Fruit fly (Drosophila melanogaster) whole organism, embryonic: ENCODE measurements around the gene CG32260.

Experiments
- CG10959 ChIP-seq: fragments of 200-800 bp; sonication (Bioruptor generic); IDR thresholded peaks from 2 replicates; pipeline ENCODE4 v1.3.6; 2022; ENCODE audit warnings: missing biosample characterization, missing genetic modification characterization
- CG11085 ChIP-seq: fragments of 200-800 bp; sonication (Bioruptor generic); IDR thresholded peaks from 2 replicates; pipeline ENCODE4 v1.3.6; 2022; ENCODE audit warnings: missing biosample characterization, missing genetic modification characterization
- CG12236 ChIP-seq: fragments of 200-800 bp; sonication (Bioruptor generic); optimal IDR thresholded peaks from 2 replicates; lab custom pipeline; 2016; ENCODE audit warnings: missing biosample characterization, missing genetic modification characterization
- CG12299 ChIP-seq: fragments of 200-800 bp; sonication (Bioruptor generic); optimal IDR thresholded peaks from 2 replicates; lab custom pipeline; 2018; ENCODE audit warnings: missing biosample characterization, mild to moderate bottlenecking, missing genetic modification characterization
- CG13123 ChIP-seq: fragments of 200-800 bp; sonication (Bioruptor generic); optimal IDR thresholded peaks from 2 replicates; lab custom pipeline; 2016; ENCODE audit warnings: missing biosample characterization, missing genetic modification characterization
- CG15073 ChIP-seq: fragments of 200-800 bp; sonication (Bioruptor generic); optimal IDR thresholded peaks from 2 replicates; lab custom pipeline; 2016; ENCODE audit warnings: missing biosample characterization, missing genetic modification characterization
- CG15514 ChIP-seq: fragments of 200-800 bp; sonication (Bioruptor generic); optimal IDR thresholded peaks from 3 replicates; lab custom pipeline; 2017; ENCODE audit warnings: missing biosample characterization, missing genetic modification characterization, mild to moderate bottlenecking, moderate library complexity, missing genetic modification reagents
- CG15601 ChIP-seq: fragments of 200-800 bp; sonication (Bioruptor generic); optimal IDR thresholded peaks from 3 replicates; lab custom pipeline; 2019; ENCODE audit warnings: missing biosample characterization, mild to moderate bottlenecking, missing genetic modification characterization, moderate library complexity
- CG30020 ChIP-seq: fragments of 200-800 bp; optimal IDR thresholded peaks from 2 replicates; lab custom pipeline; 2019; ENCODE audit warnings: missing biosample characterization, mild to moderate bottlenecking, missing genetic modification characterization, moderate library complexity
- CG33213 ChIP-seq: fragments of 200-800 bp; sonication (Bioruptor generic); optimal IDR thresholded peaks from 3 replicates; lab custom pipeline; 2016; ENCODE audit warnings: missing biosample characterization, missing genetic modification characterization
- CG34224 ChIP-seq: fragments of 200-800 bp; sonication (Bioruptor generic); IDR thresholded peaks from 3 replicates; pipeline ENCODE4 v1.3.6; 2022; ENCODE audit warnings: missing biosample characterization, missing genetic modification characterization; ENCODE audit not compliant: partially characterized antibody
- CG4617 ChIP-seq: fragments of 200-800 bp; sonication (Bioruptor generic); optimal IDR thresholded peaks from 3 replicates; lab custom pipeline; 2016; ENCODE audit warnings: missing biosample characterization, missing genetic modification characterization, borderline replicate concordance
- CG6689 ChIP-seq: fragments of 200-800 bp; sonication (Bioruptor generic); IDR thresholded peaks from 2 replicates; pipeline ENCODE4 v1.3.6; 2022; ENCODE audit warnings: missing biosample characterization, missing genetic modification characterization
- CG6791 ChIP-seq: fragments of 200-800 bp; sonication (Bioruptor generic); IDR thresholded peaks from 3 replicates; pipeline ENCODE4 v1.3.6; 2022; ENCODE audit warnings: missing biosample characterization, missing genetic modification characterization; ENCODE audit not compliant: partially characterized antibody
- CG8089 ChIP-seq: fragments of 200-800 bp; sonication (Bioruptor generic); optimal IDR thresholded peaks from 3 replicates; lab custom pipeline; 2016; ENCODE audit warnings: missing biosample characterization, missing genetic modification characterization
- CG8388 ChIP-seq: fragments of 200-800 bp; sonication (Bioruptor generic); optimal IDR thresholded peaks from 2 replicates; lab custom pipeline; 2019; ENCODE audit warnings: missing biosample characterization, mild to moderate bottlenecking, missing genetic modification characterization, moderate library complexity
- CG8478 ChIP-seq: fragments of >200 bp; optimal IDR thresholded peaks from 2 replicates; lab custom pipeline; 2018
- CG9932 ChIP-seq: fragments of 200-800 bp; sonication (Bioruptor generic); IDR thresholded peaks from 2 replicates; pipeline ENCODE4 v1.3.6; 2022; ENCODE audit warnings: missing biosample characterization, missing genetic modification characterization
- CTCF ChIP-seq: fragments of 200-800 bp; sonication (Bioruptor generic); optimal IDR thresholded peaks from 2 replicates; lab custom pipeline; 2017; ENCODE audit warnings: missing biosample characterization, mild to moderate bottlenecking, missing genetic modification characterization, moderate library complexity
- Doc3 ChIP-seq: fragments of 200-800 bp; sonication (Bioruptor generic); IDR thresholded peaks from 3 replicates; pipeline ENCODE4 v1.3.6; 2022; ENCODE audit warnings: missing biosample characterization, missing genetic modification characterization; ENCODE audit not compliant: partially characterized antibody
- Eip74EF ChIP-seq, 2 experiments: fragments of 200-800 bp in 1 of 2; fragments of >200 bp in 1 of 2; sonication (Bioruptor generic) in 1 of 2; optimal IDR thresholded peaks; 2 replicates each; lab custom pipeline; 2017 to 2019; ENCODE audit warnings: missing biosample characterization in 2 of 2, missing genetic modification characterization in 2 of 2, mild to moderate bottlenecking in 1 of 2, moderate library complexity in 1 of 2
- Fer3 ChIP-seq: fragments of 200-800 bp; sonication (Bioruptor generic); optimal IDR thresholded peaks from 2 replicates; lab custom pipeline; 2018; ENCODE audit warnings: missing biosample characterization, mild to moderate bottlenecking, missing genetic modification characterization, moderate library complexity
- GATAe ChIP-seq: fragments of 200-800 bp; sonication (Bioruptor generic); conservative IDR thresholded peaks from 2 replicates; pipeline ENCODE4 v1.3.6; 2022; ENCODE audit warnings: missing biosample characterization, missing genetic modification characterization
- Lpt ChIP-seq: fragments of >200 bp; optimal IDR thresholded peaks from 2 replicates; lab custom pipeline; 2018; ENCODE audit warnings: missing biosample characterization, missing genetic modification characterization
- NC2α ChIP-seq: fragments of 200-800 bp; sonication (Bioruptor generic); optimal IDR thresholded peaks from 2 replicates; lab custom pipeline; 2016; ENCODE audit warnings: missing biosample characterization, missing genetic modification characterization
- Ssrp ChIP-seq: fragments of 200-800 bp; sonication (Bioruptor generic); optimal IDR thresholded peaks from 2 replicates; lab custom pipeline; 2018; ENCODE audit warnings: missing biosample characterization, mild to moderate bottlenecking, missing genetic modification characterization, moderate library complexity
- Trl ChIP-seq, 3 experiments: fragments of >200 bp in 2 of 3; fragments of 200-800 bp in 1 of 3; sonication (Bioruptor generic) in 1 of 3; optimal IDR thresholded peaks; 2 replicates in 1 of 3; 3 replicates in 2 of 3; lab custom pipeline; 2016 to 2017; ENCODE audit warnings: missing biosample characterization in 1 of 3, missing genetic modification characterization in 1 of 3
- Usf ChIP-seq: fragments of 200-800 bp; sonication (Bioruptor generic); optimal IDR thresholded peaks from 2 replicates; lab custom pipeline; 2017; ENCODE audit warnings: missing genotype, missing biosample characterization, missing genetic modification characterization
- Xrp1 ChIP-seq: fragments of 200-800 bp; sonication (Bioruptor generic); IDR thresholded peaks from 2 replicates; pipeline ENCODE4 v1.3.6; 2022; ENCODE audit warnings: missing biosample characterization, missing genetic modification characterization
- abd-A ChIP-seq: fragments of 200-800 bp; sonication (Bioruptor generic); optimal IDR thresholded peaks from 3 replicates; lab custom pipeline; 2019; ENCODE audit warnings: missing biosample characterization, mild to moderate bottlenecking, missing genetic modification characterization, moderate library complexity
- ap ChIP-seq: fragments of 200-800 bp; sonication (Bioruptor generic); IDR thresholded peaks from 2 replicates; pipeline ENCODE4 v1.3.6; 2022; ENCODE audit warnings: missing biosample characterization, missing genetic modification characterization
- ara ChIP-seq: fragments of 200-800 bp; sonication (Bioruptor generic); IDR thresholded peaks from 2 replicates; pipeline ENCODE4 v1.3.6; 2022; ENCODE audit warnings: missing biosample characterization, missing genetic modification characterization
- bowl ChIP-seq: fragments of 200-800 bp; sonication (Bioruptor generic); IDR thresholded peaks from 2 replicates; pipeline ENCODE4 v1.3.6; 2022; ENCODE audit warnings: missing biosample characterization, missing genetic modification characterization
- dimm ChIP-seq: fragments of 200-800 bp; sonication (Bioruptor generic); IDR thresholded peaks from 2 replicates; pipeline ENCODE4 v1.3.6; 2022; ENCODE audit warnings: missing biosample characterization, missing genetic modification characterization
- dm ChIP-seq: fragments of 200-800 bp; sonication (Bioruptor generic); optimal IDR thresholded peaks from 3 replicates; lab custom pipeline; 2016; ENCODE audit warnings: missing biosample characterization, missing genetic modification characterization
- dmrt11E ChIP-seq: fragments of 200-800 bp; sonication (Bioruptor generic); optimal IDR thresholded peaks from 3 replicates; lab custom pipeline; 2018; ENCODE audit warnings: missing biosample characterization, mild to moderate bottlenecking, missing genetic modification characterization, moderate library complexity
- dpn ChIP-seq, 2 experiments: fragments of 200-800 bp; sonication (Bioruptor generic); optimal IDR thresholded peaks; 3 replicates each; lab custom pipeline; 2016; ENCODE audit warnings: missing biosample characterization in 2 of 2, missing genetic modification characterization in 2 of 2
- ems ChIP-seq: fragments of 200-800 bp; sonication (Bioruptor generic); optimal IDR thresholded peaks from 3 replicates; lab custom pipeline; 2016; ENCODE audit warnings: missing biosample characterization, missing genetic modification characterization
- ewg ChIP-seq: fragments of 200-800 bp; sonication (Bioruptor generic); optimal IDR thresholded peaks from 3 replicates; lab custom pipeline; 2017; ENCODE audit warnings: mild to moderate bottlenecking, missing biosample characterization, missing genetic modification reagents, missing genetic modification characterization
- fd64A ChIP-seq: fragments of 200-800 bp; sonication (Bioruptor generic); optimal IDR thresholded peaks from 3 replicates; lab custom pipeline; 2018; ENCODE audit warnings: missing biosample characterization, mild to moderate bottlenecking, missing genetic modification characterization
- gce ChIP-seq: fragments of 200-800 bp; sonication (Bioruptor generic); IDR thresholded peaks from 3 replicates; pipeline ENCODE4 v1.3.6; 2022; ENCODE audit warnings: missing biosample characterization, missing genetic modification characterization
- gro ChIP-seq: fragments of 200-800 bp; sonication (Bioruptor generic); optimal IDR thresholded peaks from 2 replicates; lab custom pipeline; 2016; ENCODE audit warnings: missing biosample characterization, missing genetic modification characterization
- hb ChIP-seq: fragments of 200-800 bp; sonication (Bioruptor generic); IDR thresholded peaks from 3 replicates; pipeline ENCODE4 v1.3.6; 2022; ENCODE audit warnings: missing biosample characterization, missing genetic modification characterization; ENCODE audit not compliant: partially characterized antibody
- hbn ChIP-seq: fragments of 200-800 bp; sonication (Bioruptor generic); IDR thresholded peaks from 2 replicates; pipeline ENCODE4 v1.3.6; 2022; ENCODE audit warnings: missing biosample characterization, missing genetic modification characterization; ENCODE audit not compliant: partially characterized antibody
- luna ChIP-seq: fragments of 200-800 bp; sonication (Bioruptor generic); optimal IDR thresholded peaks from 2 replicates; lab custom pipeline; 2016; ENCODE audit warnings: missing biosample characterization, missing genetic modification characterization
- nerfin-2 ChIP-seq: fragments of 200-800 bp; sonication (Bioruptor generic); IDR thresholded peaks from 2 replicates; pipeline ENCODE4 v1.3.6; 2022; ENCODE audit warnings: missing biosample characterization, missing genetic modification characterization; ENCODE audit not compliant: partially characterized antibody
- tna ChIP-seq: fragments of 200-800 bp; sonication (Bioruptor generic); IDR thresholded peaks from 2 replicates; pipeline ENCODE4 v1.3.6; 2022; ENCODE audit warnings: missing biosample characterization, missing genetic modification characterization; ENCODE audit not compliant: partially characterized antibody
- usp ChIP-seq: fragments of >200 bp; optimal IDR thresholded peaks from 2 replicates; lab custom pipeline; 2017; ENCODE audit warnings: missing biosample characterization, missing genetic modification characterization
- vnd ChIP-seq: fragments of 200-800 bp; sonication (Bioruptor generic); IDR thresholded peaks from 3 replicates; pipeline ENCODE4 v1.3.6; 2022; ENCODE audit warnings: missing biosample characterization, missing genetic modification characterization; ENCODE audit not compliant: partially characterized antibody
- yki ChIP-seq: fragments of >200 bp; optimal IDR thresholded peaks from 3 replicates; lab custom pipeline; 2018

Gene CG32260

DNA sequence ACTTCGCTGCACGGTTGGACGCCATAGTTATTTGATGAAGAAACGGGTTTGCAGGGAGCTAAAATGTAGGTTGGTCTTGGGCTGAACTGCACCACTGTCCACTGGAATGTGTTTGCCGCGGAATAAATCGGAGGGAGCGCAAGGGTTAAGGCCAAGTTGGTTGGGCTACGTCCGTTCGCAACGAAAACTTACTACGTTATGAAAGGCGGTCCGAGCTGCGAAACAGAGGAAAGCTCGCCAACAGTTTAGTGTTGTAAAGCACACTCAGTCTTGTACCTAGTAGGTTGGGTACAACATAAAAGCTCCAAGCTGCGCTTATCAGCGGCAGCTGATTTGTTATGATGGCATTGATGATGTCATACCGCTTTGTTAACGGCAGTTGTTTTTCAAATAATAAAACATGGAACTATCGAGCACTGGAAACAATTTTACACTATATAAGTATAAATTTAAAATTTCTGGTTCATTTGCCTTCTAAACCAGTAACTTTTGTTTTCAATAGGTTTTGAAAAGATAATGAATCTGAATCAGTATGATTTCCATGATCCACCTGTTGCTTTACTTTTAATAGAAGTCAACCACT, 19.9 kb upstream of the CG32260 start, which contains the start of gene Chd64 (continued):
- TF ChIP-seq CG33213 (GFP tag; lab: Kevin White, UChicago), result no peak
- no peak for TF ChIP-seq NC2α (GFP tag; lab: Kevin White, UChicago)
- TF ChIP-seq Ssrp (tag; lab: Kevin White, UChicago), result no peak
- TF ChIP-seq bowl (GFP tag; lab: Robert Waterston, UW), result no peak
- peak; percentile 40 for TF ChIP-seq Fer3
- TF ChIP-seq abd-A (tag; lab: Kevin White, UChicago), result no peak
- no peak for TF ChIP-seq dimm
- peak; percentile 9; the same call in 1 of the 2 replicates for TF ChIP-seq CG11085 (GFP tag; lab: Robert Waterston, UW)
- no peak for TF ChIP-seq Trl (optimal IDR thresholded peaks at IDR 0.05; lab: Kevin White, UChicago)
- TF ChIP-seq Trl (GFP tag; optimal IDR thresholded peaks at IDR 0.05; lab: Kevin White, UChicago), result peak; percentile 36
- TF ChIP-seq CG8089 (GFP tag; lab: Kevin White, UChicago), result no peak
- peak; percentile 33; the same call in 1 of the 2 replicates for TF ChIP-seq CG10959
- no peak for TF ChIP-seq nerfin-2 (GFP tag; lab: Robert Waterston, UW)
- TF ChIP-seq CG15514 (GFP tag; lab: Kevin White, UChicago), result peak; percentile 74
- TF ChIP-seq CG6791, result 0 out of 3 replicates have a peak, but pooled peaks have one; percentile 19
- no peak for TF ChIP-seq yki (lab: Kevin White, UChicago)
- no peak for TF ChIP-seq CG8478 (lab: Kevin White, UChicago)
- no peak for TF ChIP-seq CG12236 (GFP tag; lab: Kevin White, UChicago)
- TF ChIP-seq dpn (GFP tag; optimal IDR thresholded peaks at IDR 0.05; lab: Kevin White, UChicago), result peak; percentile 25 to 57
- TF ChIP-seq CG34224 (GFP tag; lab: Robert Waterston, UW), result peak; percentile 55; the same call in 2 of the 3 replicates
- TF ChIP-seq CG9932, result peak; percentile 50
- TF ChIP-seq Doc3 (GFP tag; lab: Robert Waterston, UW), result no peak
- no peak for TF ChIP-seq dm
- no peak for TF ChIP-seq luna (GFP tag; lab: Kevin White, UChicago)
- no peak for TF ChIP-seq CG6689
- TF ChIP-seq vnd (GFP tag; lab: Robert Waterston, UW), result no peak
- TF ChIP-seq Xrp1 (GFP tag; lab: Robert Waterston, UW), result peak; percentile 11; the same call in 1 of the 2 replicates
- no peak for TF ChIP-seq gce
- peak; percentile 54 for TF ChIP-seq gro (GFP tag; lab: Kevin White, UChicago)
- TF ChIP-seq CG15073 (GFP tag; lab: Kevin White, UChicago), result no peak
- no peak for TF ChIP-seq ems (GFP tag; lab: Kevin White, UChicago)
- no peak for TF ChIP-seq GATAe (GFP tag; lab: Robert Waterston, UW)
- no peak for TF ChIP-seq CG12299 (tag; lab: Kevin White, UChicago)
- no peak for TF ChIP-seq dmrt11E
- TF ChIP-seq hbn, result peak; percentile 48; the same call in 1 of the 2 replicates
- TF ChIP-seq hb (GFP tag; lab: Robert Waterston, UW), result no peak
- no peak for TF ChIP-seq CG4617 (GFP tag; lab: Kevin White, UChicago)
- TF ChIP-seq fd64A, result no peak
- TF ChIP-seq ap (GFP tag; lab: Robert Waterston, UW), result no peak
- no peak for TF ChIP-seq usp (GFP tag; lab: Kevin White, UChicago)
- no peak for TF ChIP-seq CG30020 (tag; lab: Kevin White, UChicago)
- TF ChIP-seq CG13123 (GFP tag; lab: Kevin White, UChicago), result no peak
- TF ChIP-seq Lpt (GFP tag; lab: Kevin White, UChicago), result no peak
- TF ChIP-seq tna (GFP tag; lab: Robert Waterston, UW), result peak; percentile 42; the same call in 1 of the 2 replicates
- no peak for TF ChIP-seq Usf (GFP tag; lab: Kevin White, UChicago)
- no peak for TF ChIP-seq CG8388 (GFP tag; lab: Kevin White, UChicago)
- peak; percentile 32 for TF ChIP-seq CG15601
- no peak for TF ChIP-seq ewg (GFP tag; lab: Kevin White, UChicago)
- TF ChIP-seq CTCF (GFP tag; lab: Kevin White, UChicago), result no peak
- TF ChIP-seq Eip74EF (GFP tag; optimal IDR thresholded peaks at IDR 0.05; lab: Kevin White, UChicago), result peak in 1 of 2 experiments; percentile 52
- TF ChIP-seq ara, result no peak
